Worm (Caenorhabditis elegans) whole organism, mixed stage, embryonic: Measurements from ENCODE around the gene T05C12.9.

ENCODE experiments used
- blmp-1 ChIP-seq: fragments of 150-350 bp; optimal IDR thresholded peaks from 2 replicates; lab custom pipeline; 2014; ENCODE audit warnings: missing biosample characterization, missing genetic modification characterization
- ceh-43 ChIP-seq: fragments of 200-800 bp; sonication (Bioruptor generic); optimal IDR thresholded peaks from 2 replicates; lab custom pipeline; 2018; ENCODE audit warnings: mild to moderate bottlenecking, missing genetic modification characterization, moderate library complexity, missing compliant biosample characterization
- ces-1 ChIP-seq: fragments of 150-350 bp; optimal IDR thresholded peaks from 2 replicates; lab custom pipeline; 2014; ENCODE audit warnings: missing biosample characterization, missing genetic modification reagents, missing genetic modification characterization
- elt-1 ChIP-seq: sonication (generic microtip); optimal IDR thresholded peaks from 2 replicates; lab custom pipeline; 2017; ENCODE audit warnings: missing genetic modification characterization, mild to moderate bottlenecking, missing compliant biosample characterization, antibody characterized with exemption, moderate library complexity, borderline replicate concordance; ENCODE audit not compliant: insufficient read depth
- elt-3 ChIP-seq: fragments of 150-350 bp; optimal IDR thresholded peaks from 2 replicates; lab custom pipeline; 2014; ENCODE audit warnings: missing biosample characterization, missing genetic modification characterization
- lin-13 ChIP-seq: fragments of 150-350 bp; optimal IDR thresholded peaks from 2 replicates; lab custom pipeline; 2014; ENCODE audit warnings: missing biosample characterization, missing genetic modification characterization
- lsy-2 ChIP-seq: fragments of 150-350 bp; optimal IDR thresholded peaks from 2 replicates; lab custom pipeline; 2014; ENCODE audit warnings: missing biosample characterization, missing genetic modification characterization
- mab-5 ChIP-seq: fragments of 150-350 bp; optimal IDR thresholded peaks from 2 replicates; lab custom pipeline; 2014; ENCODE audit warnings: missing biosample characterization, missing genetic modification characterization
- mep-1 ChIP-seq: fragments of 150-350 bp; optimal IDR thresholded peaks from 2 replicates; lab custom pipeline; 2017; ENCODE audit warnings: missing biosample characterization, missing genetic modification reagents, missing genetic modification characterization, inconsistent platforms
- nhr-28 ChIP-seq: fragments of 150-350 bp; optimal IDR thresholded peaks from 2 replicates; lab custom pipeline; 2014; ENCODE audit warnings: missing biosample characterization, missing genetic modification characterization
- nhr-76 ChIP-seq: sonication (generic microtip); optimal IDR thresholded peaks from 2 replicates; lab custom pipeline; 2017; ENCODE audit warnings: missing biosample characterization, missing genetic modification characterization
- snpc-4 ChIP-seq: fragments of 150-350 bp; optimal IDR thresholded peaks from 2 replicates; lab custom pipeline; 2014; ENCODE audit warnings: missing biosample characterization, missing genetic modification characterization
- unc-39 ChIP-seq: fragments of 150-350 bp; optimal IDR thresholded peaks from 2 replicates; lab custom pipeline; 2014; ENCODE audit warnings: missing biosample characterization, missing genetic modification characterization

DNA sequence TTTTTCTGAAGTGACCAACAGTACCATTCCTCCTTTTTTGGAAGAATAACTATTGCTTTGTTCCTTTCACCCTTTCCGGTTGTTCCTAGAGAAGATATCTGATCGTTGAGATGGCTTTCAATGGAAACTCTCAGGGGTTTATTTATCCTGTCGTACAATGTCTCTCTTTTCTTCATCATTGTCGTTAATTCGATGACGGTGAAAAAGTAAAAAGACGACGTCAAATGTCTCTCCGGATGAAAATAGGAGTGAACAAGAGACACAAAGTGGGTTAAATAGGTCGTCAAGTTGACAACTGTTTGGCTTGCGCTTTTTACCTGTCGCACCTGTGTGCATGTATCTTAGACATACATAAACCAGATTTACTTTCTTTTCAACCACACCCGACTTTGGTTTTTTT is 896 bp upstream of the T05C12.9 start:
- no peak for TF ChIP-seq elt-3 (tag; lab: Kevin White, UChicago)
- TF ChIP-seq ceh-43 (GFP tag; lab: Kevin White, UChicago) = no peak
- TF ChIP-seq nhr-76 (tag; lab: Kevin White, UChicago) = no peak
- no peak for TF ChIP-seq unc-39 (tag; lab: Kevin White, UChicago)
- no peak for TF ChIP-seq mep-1
- no peak for TF ChIP-seq lsy-2 (tag; lab: Kevin White, UChicago)
- TF ChIP-seq blmp-1 = no peak
- TF ChIP-seq elt-1 (tag; lab: Kevin White, UChicago) = no peak
- TF ChIP-seq ces-1 (GFP tag; lab: Kevin White, UChicago) = no peak
- no peak for TF ChIP-seq mab-5 (tag; lab: Kevin White, UChicago)
- TF ChIP-seq lin-13 (tag; lab: Kevin White, UChicago) = no peak
- TF ChIP-seq nhr-28 = no peak
- no peak for TF ChIP-seq snpc-4
